Worm (Caenorhabditis elegans) whole organism, L2 larva: Measurements from ENCODE around the gene ints-2.

Experiments
- C34F6.9 ChIP-seq: fragments of 150-350 bp; optimal IDR thresholded peaks from 2 replicates; lab custom pipeline; 2014; ENCODE audit warnings: missing biosample characterization, missing genetic modification characterization
- F13H6.1 ChIP-seq: sonication (generic microtip); optimal IDR thresholded peaks from 2 replicates; lab custom pipeline; 2016; ENCODE audit warnings: missing genetic modification characterization, missing compliant biosample characterization
- R02D3.7 ChIP-seq: fragments of 150-350 bp; optimal IDR thresholded peaks from 2 replicates; lab custom pipeline; 2014; ENCODE audit warnings: missing biosample characterization, missing genetic modification characterization
- Y55F3AM.14 ChIP-seq: fragments of 200-800 bp; sonication (Bioruptor generic); optimal IDR thresholded peaks from 2 replicates; lab custom pipeline; 2018; ENCODE audit warnings: mild to moderate bottlenecking, missing genetic modification characterization, missing compliant biosample characterization
- ZK546.5 ChIP-seq: sonication (generic microtip); optimal IDR thresholded peaks from 2 replicates; lab custom pipeline; 2017; ENCODE audit warnings: missing biosample characterization, missing genetic modification characterization
- alr-1 ChIP-seq: fragments of 150-350 bp; optimal IDR thresholded peaks from 2 replicates; lab custom pipeline; 2014; ENCODE audit warnings: missing biosample characterization, missing genetic modification characterization
- aly-2 ChIP-seq: fragments of 150-350 bp; optimal IDR thresholded peaks from 2 replicates; lab custom pipeline; 2014; ENCODE audit warnings: missing biosample characterization, missing genetic modification characterization
- ama-1 ChIP-seq: fragments of 150-350 bp; optimal IDR thresholded peaks from 2 replicates; lab custom pipeline; 2018; ENCODE audit warnings: inconsistent platforms
- blmp-1 ChIP-seq: sonication (generic microtip); optimal IDR thresholded peaks from 2 replicates; lab custom pipeline; 2017; ENCODE audit warnings: missing genetic modification characterization, mild to moderate bottlenecking, missing compliant biosample characterization, antibody characterized with exemption, moderate library complexity; ENCODE audit not compliant: insufficient read depth
- ceh-82 ChIP-seq: fragments of 150-350 bp; optimal IDR thresholded peaks from 2 replicates; lab custom pipeline; 2014; ENCODE audit warnings: missing biosample characterization, missing genetic modification characterization
- dmd-4 ChIP-seq: sonication (generic microtip); optimal IDR thresholded peaks from 2 replicates; lab custom pipeline; 2017; ENCODE audit warnings: missing biosample characterization, missing genetic modification characterization
- egl-27 ChIP-seq: sonication (generic microtip); optimal IDR thresholded peaks from 3 replicates; lab custom pipeline; 2017; ENCODE audit warnings: missing biosample characterization, missing genetic modification reagents, missing genetic modification characterization
- elt-1 ChIP-seq: fragments of 150-350 bp; optimal IDR thresholded peaks from 2 replicates; lab custom pipeline; 2014; ENCODE audit warnings: missing biosample characterization, missing genetic modification characterization
- elt-3 ChIP-seq: sonication (generic microtip); optimal IDR thresholded peaks from 2 replicates; lab custom pipeline; 2017; ENCODE audit warnings: missing biosample characterization, missing genetic modification characterization
- fos-1 ChIP-seq: fragments of 150-350 bp; optimal IDR thresholded peaks from 2 replicates; lab custom pipeline; 2014; ENCODE audit warnings: missing biosample characterization, missing genetic modification characterization
- gmeb-1 ChIP-seq: fragments of 150-350 bp; optimal IDR thresholded peaks from 2 replicates; lab custom pipeline; 2014; ENCODE audit warnings: missing biosample characterization, missing genetic modification characterization
- lin-11 ChIP-seq: fragments of 150-350 bp; sonication (generic microtip); optimal IDR thresholded peaks from 2 replicates; lab custom pipeline; 2014; ENCODE audit warnings: missing biosample characterization, missing genetic modification characterization, inconsistent platforms, mixed read lengths
- lin-39 ChIP-seq: fragments of 150-350 bp; optimal IDR thresholded peaks from 2 replicates; lab custom pipeline; 2014; ENCODE audit warnings: missing biosample characterization, missing genetic modification reagents, missing genetic modification characterization
- lsy-2 ChIP-seq, 2 experiments: fragments of 150-350 bp in 1 of 2; sonication (generic microtip) in 1 of 2; optimal IDR thresholded peaks; 2 replicates each; lab custom pipeline; 2014 to 2017; ENCODE audit warnings: missing biosample characterization in 2 of 2, missing genetic modification characterization in 2 of 2
- mbf-1 ChIP-seq: sonication (generic microtip); optimal IDR thresholded peaks from 2 replicates; lab custom pipeline; 2017; ENCODE audit warnings: missing biosample characterization, missing genetic modification characterization
- mdl-1 ChIP-seq, 2 experiments: fragments of 150-350 bp in 1 of 2; sonication (generic microtip) in 1 of 2; optimal IDR thresholded peaks; 2 replicates each; lab custom pipeline; 2017; ENCODE audit warnings: missing biosample characterization in 2 of 2, missing genetic modification characterization in 2 of 2
- nhr-10 ChIP-seq: sonication (generic microtip); optimal IDR thresholded peaks from 2 replicates; lab custom pipeline; 2017; ENCODE audit warnings: missing biosample characterization, missing genetic modification characterization
- nhr-11 ChIP-seq: fragments of 150-350 bp; optimal IDR thresholded peaks from 2 replicates; lab custom pipeline; 2014; ENCODE audit warnings: missing biosample characterization, missing genetic modification characterization
- nhr-12 ChIP-seq: fragments of 150-350 bp; optimal IDR thresholded peaks from 2 replicates; lab custom pipeline; 2014; ENCODE audit warnings: missing biosample characterization, missing genetic modification characterization
- nhr-129 ChIP-seq: fragments of 150-350 bp; optimal IDR thresholded peaks from 2 replicates; lab custom pipeline; 2014; ENCODE audit warnings: missing biosample characterization, missing genetic modification characterization
- nhr-21 ChIP-seq: fragments of 150-350 bp; optimal IDR thresholded peaks from 2 replicates; lab custom pipeline; 2014; ENCODE audit warnings: missing biosample characterization, missing genetic modification characterization
- nhr-23 ChIP-seq: fragments of 150-350 bp; optimal IDR thresholded peaks from 2 replicates; lab custom pipeline; 2014; ENCODE audit warnings: missing biosample characterization, missing genetic modification reagents, missing genetic modification characterization
- nhr-237 ChIP-seq: fragments of 150-350 bp; optimal IDR thresholded peaks from 2 replicates; lab custom pipeline; 2014; ENCODE audit warnings: missing biosample characterization, missing genetic modification characterization
- nhr-25 ChIP-seq: fragments of 150-350 bp; sonication (generic microtip); optimal IDR thresholded peaks from 3 replicates; lab custom pipeline; 2014; ENCODE audit warnings: missing biosample characterization, missing genetic modification characterization
- nhr-6 ChIP-seq: fragments of 150-350 bp; optimal IDR thresholded peaks from 2 replicates; lab custom pipeline; 2014; ENCODE audit warnings: missing biosample characterization, missing genetic modification characterization
- nhr-77 ChIP-seq: fragments of 150-350 bp; optimal IDR thresholded peaks from 2 replicates; lab custom pipeline; 2014; ENCODE audit warnings: missing biosample characterization, missing genetic modification characterization
- peb-1 ChIP-seq: fragments of 150-350 bp; optimal IDR thresholded peaks from 2 replicates; lab custom pipeline; 2014; ENCODE audit warnings: missing biosample characterization, missing genetic modification characterization
- sem-4 ChIP-seq: fragments of 150-350 bp; optimal IDR thresholded peaks from 2 replicates; lab custom pipeline; 2014; ENCODE audit warnings: missing biosample characterization, missing genetic modification reagents, missing genetic modification characterization
- skn-1 ChIP-seq: sonication (generic microtip); optimal IDR thresholded peaks from 2 replicates; lab custom pipeline; 2017; ENCODE audit warnings: missing biosample characterization, missing genetic modification characterization
- sma-3 ChIP-seq: sonication (generic microtip); optimal IDR thresholded peaks from 2 replicates; lab custom pipeline; 2016; ENCODE audit warnings: missing genetic modification reagents, missing genetic modification characterization, missing compliant biosample characterization
- sma-9 ChIP-seq, 2 experiments: fragments of 150-350 bp in 1 of 2; sonication (generic microtip) in 1 of 2; optimal IDR thresholded peaks; 2 replicates each; lab custom pipeline; 2014 to 2016; ENCODE audit warnings: missing genetic modification characterization in 2 of 2, mild to moderate bottlenecking in 1 of 2, missing biosample characterization in 1 of 2, missing compliant biosample characterization in 1 of 2, missing genetic modification reagents in 1 of 2, moderate library complexity in 1 of 2
- snpc-4 ChIP-seq: fragments of 150-350 bp; optimal IDR thresholded peaks from 2 replicates; lab custom pipeline; 2014; ENCODE audit warnings: missing biosample characterization, missing genetic modification characterization
- unc-39 ChIP-seq: fragments of 150-350 bp; optimal IDR thresholded peaks from 2 replicates; lab custom pipeline; 2014; ENCODE audit warnings: missing biosample characterization, missing genetic modification characterization
- unc-55 ChIP-seq: fragments of 150-350 bp; sonication (generic microtip); optimal IDR thresholded peaks from 3 replicates; lab custom pipeline; 2014; ENCODE audit warnings: missing biosample characterization, missing genetic modification reagents, missing genetic modification characterization
- unc-62 ChIP-seq: fragments of 150-350 bp; optimal IDR thresholded peaks from 2 replicates; lab custom pipeline; 2014; ENCODE audit warnings: missing biosample characterization, missing genetic modification reagents, missing genetic modification characterization
- zag-1 ChIP-seq: fragments of 150-350 bp; optimal IDR thresholded peaks from 2 replicates; lab custom pipeline; 2014; ENCODE audit warnings: missing biosample characterization, missing genetic modification characterization
- ztf-11 ChIP-seq: sonication (generic microtip); optimal IDR thresholded peaks from 2 replicates; lab custom pipeline; 2017; ENCODE audit warnings: missing biosample characterization, missing genetic modification characterization
- ztf-4 ChIP-seq: fragments of 150-350 bp; optimal IDR thresholded peaks from 2 replicates; lab custom pipeline; 2014; ENCODE audit warnings: missing biosample characterization, missing genetic modification characterization

Gene ints-2

DNA sequence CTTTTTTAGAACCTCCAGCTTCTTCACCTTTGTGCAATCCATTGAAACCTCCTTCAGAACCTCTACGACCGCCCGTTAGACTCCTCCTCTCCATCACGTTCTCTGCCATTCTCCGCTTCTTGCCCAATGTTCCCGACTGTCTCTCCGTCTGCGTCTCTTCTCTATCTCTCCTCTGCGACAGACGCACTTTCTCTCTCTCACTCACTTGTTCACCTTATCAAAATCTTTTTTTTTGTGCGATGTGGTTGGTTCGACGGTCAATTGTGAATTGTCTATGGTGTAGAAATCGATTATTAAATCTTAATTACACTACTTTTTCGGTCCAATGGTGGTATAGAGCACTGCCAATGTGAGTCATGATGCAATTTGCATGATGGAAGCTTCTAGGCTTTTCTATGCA, 8.0 kb downstream of the ints-2 start, which contains the start of gene atfs-1 (continued):
- TF ChIP-seq nhr-6 (tag; lab: Kevin White, UChicago) (no peak), zag-1 (tag; lab: Kevin White, UChicago) (no peak), mdl-1 (tag; optimal IDR thresholded peaks at IDR 0.05; lab: Kevin White, UChicago) (peak in 1 of 2 experiments; percentile 35), fos-1 (tag; lab: Kevin White, UChicago) (peak; percentile 83), ZK546.5 (no peak), ceh-82 (tag; lab: Kevin White, UChicago) (no peak), F13H6.1 (peak; percentile 86), nhr-129 (tag; lab: Kevin White, UChicago) (peak; percentile 87), elt-3 (tag; lab: Kevin White, UChicago) (no peak), nhr-237 (tag; lab: Kevin White, UChicago) (no peak), alr-1 (no peak), elt-1 (tag; lab: Kevin White, UChicago) (no peak), nhr-10 (no peak), lin-11 (tag; lab: Kevin White, UChicago) (no peak), mbf-1 (tag; lab: Kevin White, UChicago) (no peak), dmd-4 (tag; lab: Kevin White, UChicago) (no peak), R02D3.7 (tag; lab: Kevin White, UChicago) (no peak), ama-1 (lab: Kevin White, UChicago) (peak; percentile 91), peb-1 (tag; lab: Kevin White, UChicago) (no peak)

- TF ChIP-seq C34F6.9 (tag; lab: Kevin White, UChicago) (no peak), unc-39 (no peak), ztf-11 (tag; lab: Kevin White, UChicago) (no peak), ama-1 (lab: Kevin White, UChicago) (peak; percentile 27), nhr-21 (tag; lab: Kevin White, UChicago) (no peak)
These were observed 9.0 kb downstream of the ints-2 start for ce11 chrV:14194514-14194913.

DNA sequence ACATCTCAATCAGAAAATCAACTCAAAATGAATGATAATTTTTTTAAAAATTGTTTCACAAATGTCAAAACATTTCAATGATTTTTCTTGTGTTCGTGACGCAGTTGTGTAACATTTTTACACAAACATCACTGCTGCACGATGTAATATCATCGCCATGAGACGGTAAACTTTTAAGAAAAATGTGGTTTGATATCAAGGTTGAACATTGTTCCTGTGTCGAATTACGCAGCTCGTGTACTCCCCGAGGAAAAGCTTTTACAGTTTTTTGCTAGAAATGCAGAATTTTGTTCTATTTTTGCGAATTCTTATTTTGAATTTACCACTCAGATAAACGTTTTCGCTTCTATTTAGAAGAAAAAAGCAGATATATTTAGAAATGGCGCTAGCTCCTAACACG, 12.2 kb downstream of the ints-2 start:
- no peak for TF ChIP-seq dmd-4 (tag; lab: Kevin White, UChicago)
- TF ChIP-seq C34F6.9 (tag; lab: Kevin White, UChicago), result no peak
- TF ChIP-seq snpc-4, result no peak
- peak; percentile 43 for TF ChIP-seq nhr-21 (tag; lab: Kevin White, UChicago)
- no peak for TF ChIP-seq nhr-6 (tag; lab: Kevin White, UChicago)
- TF ChIP-seq ztf-11 (tag; lab: Kevin White, UChicago), result no peak
- no peak for TF ChIP-seq ztf-4 (tag; lab: Kevin White, UChicago)
- TF ChIP-seq mbf-1 (tag; lab: Kevin White, UChicago), result no peak
- peak; percentile 57 for TF ChIP-seq sma-9 (GFP tag; optimal IDR thresholded peaks at IDR 0.05; lab: Kevin White, UChicago)
- TF ChIP-seq sma-9 (tag; optimal IDR thresholded peaks at IDR 0.05; lab: Kevin White, UChicago), result no peak
- TF ChIP-seq elt-3 (tag; lab: Kevin White, UChicago), result no peak
- TF ChIP-seq unc-39, result no peak
- no peak for TF ChIP-seq Y55F3AM.14
- no peak for TF ChIP-seq gmeb-1 (tag; lab: Kevin White, UChicago)
- peak; percentile 52 for TF ChIP-seq nhr-25 (tag; lab: Kevin White, UChicago)
- peak; percentile 17 for TF ChIP-seq sma-3 (GFP tag; lab: Kevin White, UChicago)
- TF ChIP-seq nhr-129 (tag; lab: Kevin White, UChicago), result no peak
- TF ChIP-seq nhr-77 (tag; lab: Kevin White, UChicago), result no peak
- no peak for TF ChIP-seq unc-62 (GFP tag; lab: Kevin White, UChicago)
- TF ChIP-seq egl-27 (tag; lab: Kevin White, UChicago), result no peak
- TF ChIP-seq nhr-10, result no peak
- no peak for TF ChIP-seq sem-4 (tag; lab: Kevin White, UChicago)
- TF ChIP-seq unc-55 (GFP tag; lab: Kevin White, UChicago), result no peak
- no peak for TF ChIP-seq lsy-2 (tag; optimal IDR thresholded peaks at IDR 0.05; lab: Kevin White, UChicago)
- peak; percentile 10 for TF ChIP-seq fos-1 (tag; lab: Kevin White, UChicago)
- TF ChIP-seq F13H6.1, result peak; percentile 17
- TF ChIP-seq mdl-1 (tag; optimal IDR thresholded peaks at IDR 0.05; lab: Kevin White, UChicago), result no peak
- no peak for TF ChIP-seq ceh-82 (tag; lab: Kevin White, UChicago)

ce11 chrV:14200086-14200485, 14.6 kb downstream of the ints-2 start:
- TF ChIP-seq Y55F3AM.14, result peak; percentile 73
- TF ChIP-seq gmeb-1 (tag; lab: Kevin White, UChicago), result peak; percentile 79
- TF ChIP-seq lin-39 (tag; lab: Kevin White, UChicago), result no peak
- peak; percentile 66 for TF ChIP-seq blmp-1 (tag; lab: Kevin White, UChicago)
- TF ChIP-seq nhr-77 (tag; lab: Kevin White, UChicago), result peak; percentile 26
- TF ChIP-seq zag-1 (tag; lab: Kevin White, UChicago), result peak; percentile 95
- TF ChIP-seq nhr-129 (tag; lab: Kevin White, UChicago), result peak; percentile 97
- peak; percentile 90 for TF ChIP-seq egl-27 (tag; lab: Kevin White, UChicago)
- TF ChIP-seq aly-2, result no peak
- TF ChIP-seq ceh-82 (tag; lab: Kevin White, UChicago), result peak; percentile 74
- no peak for TF ChIP-seq elt-1 (tag; lab: Kevin White, UChicago)
- TF ChIP-seq unc-62 (GFP tag; lab: Kevin White, UChicago), result peak; percentile 19
- peak; percentile 81 for TF ChIP-seq sem-4 (tag; lab: Kevin White, UChicago)
- TF ChIP-seq unc-55 (GFP tag; lab: Kevin White, UChicago), result peak; percentile 97
- TF ChIP-seq skn-1, result peak; percentile 40
- no peak for TF ChIP-seq nhr-237 (tag; lab: Kevin White, UChicago)
- TF ChIP-seq nhr-23, result no peak
- TF ChIP-seq peb-1 (tag; lab: Kevin White, UChicago), result no peak
- peak; percentile 30 for TF ChIP-seq nhr-12
- peak; percentile 87 for TF ChIP-seq nhr-10
- TF ChIP-seq fos-1 (tag; lab: Kevin White, UChicago), result peak; percentile 91
- TF ChIP-seq nhr-11 (tag; lab: Kevin White, UChicago), result peak; percentile 55
- TF ChIP-seq lsy-2 (tag; optimal IDR thresholded peaks at IDR 0.05; lab: Kevin White, UChicago), result peak; percentile 74 to 90
- TF ChIP-seq alr-1, result no peak
- TF ChIP-seq R02D3.7 (tag; lab: Kevin White, UChicago), result no peak
- no peak for TF ChIP-seq ztf-11 (tag; lab: Kevin White, UChicago)
- no peak for TF ChIP-seq mbf-1 (tag; lab: Kevin White, UChicago)
